Worm (Caenorhabditis elegans): Measurements from ENCODE around the gene D1054.9.

D1054.9 gene

DNA sequence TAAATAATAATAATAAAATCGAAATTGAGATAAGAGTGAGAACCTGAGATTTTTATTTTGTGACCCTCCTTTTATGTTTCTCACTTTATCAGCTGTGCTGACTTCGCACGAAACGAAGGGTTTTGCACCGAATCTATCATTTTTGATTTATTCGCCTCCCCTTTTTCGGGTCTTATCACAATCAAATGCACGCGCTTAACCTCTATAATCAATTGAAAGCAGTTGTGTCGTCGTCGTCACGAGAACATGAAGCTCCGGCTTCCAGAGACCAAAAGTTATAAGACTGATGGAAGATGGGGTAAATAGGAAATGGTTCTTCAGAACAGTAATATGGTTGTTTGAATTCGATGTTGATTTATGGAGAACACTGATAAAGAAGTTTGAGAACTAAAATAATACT lies 10.3 kb upstream of the D1054.9 start, which contains the start of gene D1054.18 (continued):
- TF ChIP-seq attf-3 (GFP tag; conservative IDR thresholded peaks at IDR 0.05) (no peak), dox-1 (GFP tag; IDR thresholded peaks at IDR 0.05) (no peak), ztf-28 (GFP tag; IDR thresholded peaks at IDR 0.05) (no peak), B0019.2 (GFP tag; conservative IDR thresholded peaks at IDR 0.05) (no peak), hrde-1 (tag; optimal IDR thresholded peaks at IDR 0.05; ENCODE audit: borderline replicate concordance) (no peak), K12H6.12 (tag; optimal IDR thresholded peaks at IDR 0.05) (no peak), repo-1 (tag; optimal IDR thresholded peaks at IDR 0.05) (no peak), B0035.1 (tag; optimal IDR thresholded peaks at IDR 0.05) (no peak), madf-10 (tag; optimal IDR thresholded peaks at IDR 0.05) (peak; percentile 13), ets-4 (GFP tag; optimal IDR thresholded peaks at IDR 0.05) (peak; percentile 48), hmg-1.2 (GFP tag; IDR thresholded peaks at IDR 0.05) (no peak), ceh-100 (GFP tag; IDR thresholded peaks at IDR 0.05) (no peak), let-607 (tag; optimal IDR thresholded peaks at IDR 0.05) (no peak), nfyb-1 (GFP tag; IDR thresholded peaks at IDR 0.05) (no peak), tbp1 (GFP tag; optimal IDR thresholded peaks at IDR 0.05) (peak; percentile 13), ztf-25 (GFP tag; IDR thresholded peaks at IDR 0.05) (no peak), chd-7 (tag; optimal IDR thresholded peaks at IDR 0.05) (no peak), sptf-2 (GFP tag; optimal IDR thresholded peaks at IDR 0.05) (no peak), Y67H2A.10 (GFP tag; conservative IDR thresholded peaks at IDR 0.05) (no peak), egrh-3 (GFP tag; IDR thresholded peaks at IDR 0.05) (no peak), nhr-80 (tag; optimal IDR thresholded peaks at IDR 0.05) (peak; percentile 87), F22D6.2 (tag; optimal IDR thresholded peaks at IDR 0.05) (no peak), snpc-1.3 (tag; optimal IDR thresholded peaks at IDR 0.05; ENCODE audit: insufficient read depth) (no peak), Y53F4B.3 (GFP tag; IDR thresholded peaks at IDR 0.05) (no peak), dpl-1 (GFP tag; optimal IDR thresholded peaks at IDR 0.05) (no peak)

DNA sequence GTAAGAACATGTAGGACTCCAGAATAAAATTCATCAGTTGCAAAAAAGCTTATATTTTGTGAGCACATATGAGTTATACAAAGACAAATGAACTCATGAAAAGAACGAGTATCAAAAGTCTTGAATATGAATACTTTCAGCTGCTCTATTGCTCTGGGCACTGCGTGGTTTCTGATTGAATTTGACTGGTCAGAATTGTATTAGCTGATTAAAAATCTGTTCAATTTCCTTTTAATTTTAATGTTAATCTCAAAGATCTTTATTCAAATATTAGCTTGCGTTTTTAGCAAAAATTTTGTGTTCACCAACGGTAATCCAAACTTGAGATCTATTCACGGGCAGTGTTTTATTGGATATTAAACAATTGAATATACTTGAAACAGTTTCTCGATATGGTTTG lies 7.2 kb upstream of the D1054.9 start, which contains the start of gene srh-184:
Gene srh-184, minus strand, starts transcription at position 101 of the 400 bp plus-strand sequence.
- TF ChIP-seq B0035.1 (tag; optimal IDR thresholded peaks at IDR 0.05) (no peak), F57A8.1 (GFP tag; optimal IDR thresholded peaks at IDR 0.05) (no peak), ceh-79 (tag; optimal IDR thresholded peaks at IDR 0.05) (no peak), Y53G8AR.9 (GFP tag; conservative IDR thresholded peaks at IDR 0.05) (no peak), lsl-1 (GFP tag; optimal IDR thresholded peaks at IDR 0.05) (no peak), hsf-1 (GFP tag; IDR thresholded peaks at IDR 0.05) (no peak), lsy-27 (tag; optimal IDR thresholded peaks at IDR 0.05; ENCODE audit: borderline replicate concordance, insufficient read depth) (no peak), tbp1 (GFP tag; optimal IDR thresholded peaks at IDR 0.05) (no peak), mxl-1 (tag; optimal IDR thresholded peaks at IDR 0.05) (no peak), T26A5.8 (tag; optimal IDR thresholded peaks at IDR 0.05) (no peak)

DNA sequence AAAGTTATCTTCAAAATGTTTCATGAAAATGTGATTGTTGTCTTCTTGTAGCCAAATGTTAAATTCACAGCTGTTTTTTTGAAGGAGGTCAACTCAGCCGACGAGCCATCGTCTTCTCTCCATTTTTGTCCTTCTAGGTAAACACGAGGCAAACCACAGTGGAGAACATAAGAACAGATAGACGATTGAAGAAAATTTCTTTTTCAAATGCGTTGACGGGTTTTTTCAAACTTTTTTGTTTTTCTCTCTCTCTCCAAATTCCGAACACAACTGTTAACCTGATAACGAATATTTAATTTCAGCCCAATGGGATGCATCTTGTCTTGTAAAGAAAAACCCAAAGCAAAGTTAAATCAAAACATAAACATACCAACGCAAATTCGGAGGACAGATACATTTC lies 4.6 kb upstream of the D1054.9 start, which contains the start of gene D1054.19:
Gene D1054.19, plus strand, starts transcription at position 301 of the 400 bp plus-strand sequence.
- TF ChIP-seq madf-3 (GFP tag; IDR thresholded peaks at IDR 0.05), result no peak
- no peak for TF ChIP-seq Y67H2A.10 (GFP tag; conservative IDR thresholded peaks at IDR 0.05)
- no peak for TF ChIP-seq nhr-179 (tag; optimal IDR thresholded peaks at IDR 0.05)
- no peak for TF ChIP-seq unc-130 (GFP tag; optimal IDR thresholded peaks at IDR 0.05)
- TF ChIP-seq ceh-91 (GFP tag; IDR thresholded peaks at IDR 0.05), result no peak
- no peak for TF ChIP-seq lin-26 (GFP tag; IDR thresholded peaks at IDR 0.05)
- TF ChIP-seq K12H6.12 (tag; optimal IDR thresholded peaks at IDR 0.05), result no peak
- no peak for TF ChIP-seq egl-18 (GFP tag; IDR thresholded peaks at IDR 0.05)
- TF ChIP-seq tlf-1 (GFP tag; optimal IDR thresholded peaks at IDR 0.05), result no peak
- TF ChIP-seq ceh-40 (GFP tag; IDR thresholded peaks at IDR 0.05), result no peak
- no peak for TF ChIP-seq Y79H2A.3 (GFP tag; conservative IDR thresholded peaks at IDR 0.05)
- no peak for TF ChIP-seq lir-1 (GFP tag; conservative IDR thresholded peaks at IDR 0.05)
- no peak for TF ChIP-seq egl-44 (GFP tag; IDR thresholded peaks at IDR 0.05)
- TF ChIP-seq F57A8.1 (GFP tag; optimal IDR thresholded peaks at IDR 0.05), result no peak
- TF ChIP-seq ZK185.1 (tag; optimal IDR thresholded peaks at IDR 0.05; ENCODE audit: poor library complexity, severe bottlenecking), result no peak
- no peak for TF ChIP-seq ztf-18 (tag; optimal IDR thresholded peaks at IDR 0.05)

Measured in whole organism, young adult.